Worm (Caenorhabditis elegans) whole organism, mixed stage, embryonic: Measurements from ENCODE around the gene sftb-1.
A peak's percentile ranks its signal among the peaks of the same experiment; 100 is the strongest.

Experiments used
- M03D4.4 ChIP-seq: sonication (generic microtip); optimal IDR thresholded peaks from 2 replicates; lab custom pipeline; 2017; ENCODE audit warnings: mild to moderate bottlenecking, missing genetic modification characterization, missing compliant biosample characterization
- bed-3 ChIP-seq: fragments of 200-800 bp; sonication (Bioruptor generic); optimal IDR thresholded peaks from 3 replicates; lab custom pipeline; 2018; ENCODE audit warnings: mild to moderate bottlenecking, missing genetic modification characterization, moderate library complexity, missing compliant biosample characterization
- blmp-1 ChIP-seq: fragments of 150-350 bp; optimal IDR thresholded peaks from 2 replicates; lab custom pipeline; 2014; ENCODE audit warnings: missing biosample characterization, missing genetic modification characterization
- ceh-39 ChIP-seq: fragments of 150-350 bp; optimal IDR thresholded peaks from 2 replicates; lab custom pipeline; 2014; ENCODE audit warnings: missing biosample characterization, missing genetic modification characterization
- ceh-43 ChIP-seq: fragments of 200-800 bp; sonication (Bioruptor generic); optimal IDR thresholded peaks from 2 replicates; lab custom pipeline; 2018; ENCODE audit warnings: mild to moderate bottlenecking, missing genetic modification characterization, moderate library complexity, missing compliant biosample characterization
- ceh-83 ChIP-seq: fragments of 200-800 bp; sonication (Bioruptor generic); optimal IDR thresholded peaks from 2 replicates; lab custom pipeline; 2018; ENCODE audit warnings: mild to moderate bottlenecking, missing genetic modification characterization, missing compliant biosample characterization
- ces-1 ChIP-seq: fragments of 150-350 bp; optimal IDR thresholded peaks from 2 replicates; lab custom pipeline; 2014; ENCODE audit warnings: missing biosample characterization, missing genetic modification reagents, missing genetic modification characterization
- cnd-1 ChIP-seq: fragments of 200-800 bp; sonication (Bioruptor generic); optimal IDR thresholded peaks from 2 replicates; lab custom pipeline; 2018; ENCODE audit warnings: mild to moderate bottlenecking, missing genetic modification characterization, missing compliant biosample characterization
- drap-1 ChIP-seq: fragments of 200-800 bp; sonication (Bioruptor generic); optimal IDR thresholded peaks from 3 replicates; lab custom pipeline; 2018; ENCODE audit warnings: mild to moderate bottlenecking, missing genetic modification characterization, missing compliant biosample characterization
- elt-1 ChIP-seq: sonication (generic microtip); optimal IDR thresholded peaks from 2 replicates; lab custom pipeline; 2017; ENCODE audit warnings: missing genetic modification characterization, mild to moderate bottlenecking, missing compliant biosample characterization, antibody characterized with exemption, moderate library complexity, borderline replicate concordance; ENCODE audit not compliant: insufficient read depth
- elt-3 ChIP-seq: fragments of 150-350 bp; optimal IDR thresholded peaks from 2 replicates; lab custom pipeline; 2014; ENCODE audit warnings: missing biosample characterization, missing genetic modification characterization
- flh-1 ChIP-seq: fragments of 200-800 bp; sonication (Bioruptor generic); optimal IDR thresholded peaks from 2 replicates; lab custom pipeline; 2018; ENCODE audit warnings: mild to moderate bottlenecking, missing genetic modification characterization, moderate library complexity, missing compliant biosample characterization
- ham-2 ChIP-seq: fragments of 200-800 bp; sonication (Bioruptor generic); optimal IDR thresholded peaks from 2 replicates; lab custom pipeline; 2018; ENCODE audit warnings: mild to moderate bottlenecking, missing genetic modification characterization, missing compliant biosample characterization
- hlh-1 ChIP-seq: fragments of 150-350 bp; optimal IDR thresholded peaks from 2 replicates; lab custom pipeline; 2014; ENCODE audit warnings: missing biosample characterization, missing genetic modification reagents, missing genetic modification characterization
- lin-13 ChIP-seq: fragments of 150-350 bp; optimal IDR thresholded peaks from 2 replicates; lab custom pipeline; 2014; ENCODE audit warnings: missing biosample characterization, missing genetic modification characterization
- lin-32 ChIP-seq: fragments of 200-800 bp; sonication (Bioruptor generic); optimal IDR thresholded peaks from 2 replicates; lab custom pipeline; 2018; ENCODE audit warnings: mild to moderate bottlenecking, missing genetic modification characterization, missing compliant biosample characterization
- lsy-2 ChIP-seq: fragments of 150-350 bp; optimal IDR thresholded peaks from 2 replicates; lab custom pipeline; 2014; ENCODE audit warnings: missing biosample characterization, missing genetic modification characterization
- mab-5 ChIP-seq: fragments of 150-350 bp; optimal IDR thresholded peaks from 2 replicates; lab custom pipeline; 2014; ENCODE audit warnings: missing biosample characterization, missing genetic modification characterization
- mep-1 ChIP-seq: fragments of 150-350 bp; optimal IDR thresholded peaks from 2 replicates; lab custom pipeline; 2017; ENCODE audit warnings: missing biosample characterization, missing genetic modification reagents, missing genetic modification characterization, inconsistent platforms
- mls-2 ChIP-seq: sonication (generic microtip); optimal IDR thresholded peaks from 2 replicates; lab custom pipeline; 2016; ENCODE audit warnings: mild to moderate bottlenecking, missing genetic modification characterization, moderate library complexity, missing compliant biosample characterization
- nhr-12 ChIP-seq: fragments of 150-350 bp; optimal IDR thresholded peaks from 2 replicates; lab custom pipeline; 2014; ENCODE audit warnings: missing biosample characterization, missing genetic modification characterization
- nhr-2 ChIP-seq: fragments of 150-350 bp; optimal IDR thresholded peaks from 2 replicates; lab custom pipeline; 2014; ENCODE audit warnings: missing biosample characterization, missing genetic modification characterization
- nhr-237 ChIP-seq: fragments of 150-350 bp; optimal IDR thresholded peaks from 2 replicates; lab custom pipeline; 2014; ENCODE audit warnings: missing biosample characterization, missing genetic modification characterization
- nhr-28 ChIP-seq: fragments of 150-350 bp; optimal IDR thresholded peaks from 2 replicates; lab custom pipeline; 2014; ENCODE audit warnings: missing biosample characterization, missing genetic modification characterization
- nhr-76 ChIP-seq: sonication (generic microtip); optimal IDR thresholded peaks from 2 replicates; lab custom pipeline; 2017; ENCODE audit warnings: missing biosample characterization, missing genetic modification characterization
- pha-4 ChIP-seq: fragments of 150-350 bp; optimal IDR thresholded peaks from 2 replicates; lab custom pipeline; 2018; ENCODE audit warnings: missing biosample characterization, missing genetic modification reagents, missing genetic modification characterization
- sem-2 ChIP-seq: fragments of 200-800 bp; sonication (Bioruptor generic); optimal IDR thresholded peaks from 2 replicates; lab custom pipeline; 2018; ENCODE audit warnings: mild to moderate bottlenecking, missing genetic modification characterization, missing compliant biosample characterization
- snpc-4 ChIP-seq: fragments of 150-350 bp; optimal IDR thresholded peaks from 2 replicates; lab custom pipeline; 2014; ENCODE audit warnings: missing biosample characterization, missing genetic modification characterization
- sptf-1 ChIP-seq: sonication (generic microtip); optimal IDR thresholded peaks from 2 replicates; lab custom pipeline; 2017; ENCODE audit warnings: mild to moderate bottlenecking, missing genetic modification characterization, moderate library complexity, missing compliant biosample characterization
- tbx-8 ChIP-seq: fragments of 200-800 bp; sonication (Bioruptor generic); optimal IDR thresholded peaks from 2 replicates; lab custom pipeline; 2018; ENCODE audit warnings: mild to moderate bottlenecking, missing genetic modification characterization, moderate library complexity, missing compliant biosample characterization
- unc-120 ChIP-seq: sonication (generic microtip); optimal IDR thresholded peaks from 2 replicates; lab custom pipeline; 2017; ENCODE audit warnings: missing genetic modification characterization, missing compliant biosample characterization; ENCODE audit not compliant: poor library complexity, severe bottlenecking
- unc-39 ChIP-seq: fragments of 150-350 bp; optimal IDR thresholded peaks from 2 replicates; lab custom pipeline; 2014; ENCODE audit warnings: missing biosample characterization, missing genetic modification characterization
- unc-62 ChIP-seq: fragments of 150-350 bp; optimal IDR thresholded peaks from 2 replicates; lab custom pipeline; 2014; ENCODE audit warnings: missing biosample characterization, missing genetic modification reagents, missing genetic modification characterization
- zip-8 ChIP-seq: fragments of 150-350 bp; optimal IDR thresholded peaks from 2 replicates; lab custom pipeline; 2014; ENCODE audit warnings: missing biosample characterization, missing genetic modification characterization
- ztf-11 ChIP-seq: fragments of 150-350 bp; optimal IDR thresholded peaks from 2 replicates; lab custom pipeline; 2014; ENCODE audit warnings: missing biosample characterization, missing genetic modification characterization

sftb-1 gene

ce11 chrIII:4277762-4278161, 8.7 kb upstream of the sftb-1 start:
- TF ChIP-seq flh-1 (GFP tag; lab: Kevin White, UChicago) (no peak), M03D4.4 (tag; lab: Kevin White, UChicago) (peak; percentile 44)

- no peak for TF ChIP-seq mab-5 (tag; lab: Kevin White, UChicago)
- TF ChIP-seq cnd-1 (tag; lab: Kevin White, UChicago), result no peak
- TF ChIP-seq ceh-83, result peak; percentile 71
Observed at ce11 chrIII:4276277-4276676, 7.2 kb upstream of the sftb-1 start.

- TF ChIP-seq snpc-4 (tag; lab: Kevin White, UChicago) (no peak), hlh-1 (tag; lab: Kevin White, UChicago) (no peak), elt-1 (tag; lab: Kevin White, UChicago) (no peak), mab-5 (tag; lab: Kevin White, UChicago) (no peak), zip-8 (tag; lab: Kevin White, UChicago) (no peak)
Observed at ce11 chrIII:4275704-4276103, 6.6 kb upstream of the sftb-1 start.

ce11 chrIII:4274524-4274923, 5.5 kb upstream of the sftb-1 start:
- TF ChIP-seq zip-8 (tag; lab: Kevin White, UChicago) (no peak), nhr-2 (peak; percentile 81), nhr-76 (tag; lab: Kevin White, UChicago) (no peak), lsy-2 (no peak), blmp-1 (tag; lab: Kevin White, UChicago) (no peak), hlh-1 (tag; lab: Kevin White, UChicago) (peak; percentile 77), ceh-39 (tag; lab: Kevin White, UChicago) (peak; percentile 43), ceh-43 (GFP tag; lab: Kevin White, UChicago) (no peak), mep-1 (tag; lab: Kevin White, UChicago) (peak; percentile 56), elt-1 (tag; lab: Kevin White, UChicago) (peak; percentile 16), nhr-12 (tag; lab: Kevin White, UChicago) (no peak), ces-1 (no peak), M03D4.4 (tag; lab: Kevin White, UChicago) (peak; percentile 14), cnd-1 (tag; lab: Kevin White, UChicago) (peak; percentile 56), tbx-8 (no peak), unc-39 (tag; lab: Kevin White, UChicago) (no peak), drap-1 (GFP tag; lab: Kevin White, UChicago) (no peak), lin-32 (GFP tag; lab: Kevin White, UChicago) (no peak), snpc-4 (tag; lab: Kevin White, UChicago) (no peak), bed-3 (GFP tag; lab: Kevin White, UChicago) (no peak)

ce11 chrIII:4272864-4273263, 3.8 kb upstream of the sftb-1 start:
- TF ChIP-seq elt-3 (tag; lab: Kevin White, UChicago) (no peak), M03D4.4 (tag; lab: Kevin White, UChicago) (no peak), nhr-28 (tag; lab: Kevin White, UChicago) (no peak), flh-1 (GFP tag; lab: Kevin White, UChicago) (no peak), nhr-76 (tag; lab: Kevin White, UChicago) (no peak), nhr-2 (peak; percentile 81), ceh-43 (GFP tag; lab: Kevin White, UChicago) (peak; percentile 25), blmp-1 (tag; lab: Kevin White, UChicago) (no peak), lin-32 (GFP tag; lab: Kevin White, UChicago) (no peak), mep-1 (tag; lab: Kevin White, UChicago) (no peak), pha-4 (tag; lab: Kevin White, UChicago) (no peak), sptf-1 (peak; percentile 8), tbx-8 (no peak), nhr-237 (tag; lab: Kevin White, UChicago) (no peak), cnd-1 (tag; lab: Kevin White, UChicago) (peak; percentile 37), unc-120 (tag; lab: Kevin White, UChicago) (no peak), ceh-39 (tag; lab: Kevin White, UChicago) (peak; percentile 25), sem-2 (GFP tag; lab: Kevin White, UChicago) (no peak), unc-39 (tag; lab: Kevin White, UChicago) (no peak), nhr-12 (tag; lab: Kevin White, UChicago) (no peak), snpc-4 (tag; lab: Kevin White, UChicago) (no peak), ces-1 (no peak), unc-62 (peak; percentile 61), ceh-83 (no peak), elt-1 (tag; lab: Kevin White, UChicago) (no peak), ztf-11 (tag; lab: Kevin White, UChicago) (peak; percentile 50), mls-2 (tag; lab: Kevin White, UChicago) (peak; percentile 63), lsy-2 (no peak), lin-13 (tag; lab: Kevin White, UChicago) (no peak), ham-2 (GFP tag; lab: Kevin White, UChicago) (no peak), drap-1 (GFP tag; lab: Kevin White, UChicago) (no peak), mab-5 (tag; lab: Kevin White, UChicago) (no peak), zip-8 (tag; lab: Kevin White, UChicago) (peak; percentile 74), bed-3 (GFP tag; lab: Kevin White, UChicago) (no peak), hlh-1 (tag; lab: Kevin White, UChicago) (no peak)
